Worm (Caenorhabditis elegans): ENCODE results near the gene C34C12.6.

- TF ChIP-seq him-1 (tag; optimal IDR thresholded peaks at IDR 0.05) (no peak), dao-5 (tag; optimal IDR thresholded peaks at IDR 0.05) (no peak), W03F9.2 (tag; optimal IDR thresholded peaks at IDR 0.05) (no peak)
Measured at ce11 chrIII:3502215-3502838, 19.9 kb downstream of the C34C12.6 start, which contains the start of gene M01F1.8.

Data from whole organism, L4/young adult.